Fruit fly (Drosophila melanogaster): Measurements from ENCODE around the gene Fit1.

Gene Fit1

DNA sequence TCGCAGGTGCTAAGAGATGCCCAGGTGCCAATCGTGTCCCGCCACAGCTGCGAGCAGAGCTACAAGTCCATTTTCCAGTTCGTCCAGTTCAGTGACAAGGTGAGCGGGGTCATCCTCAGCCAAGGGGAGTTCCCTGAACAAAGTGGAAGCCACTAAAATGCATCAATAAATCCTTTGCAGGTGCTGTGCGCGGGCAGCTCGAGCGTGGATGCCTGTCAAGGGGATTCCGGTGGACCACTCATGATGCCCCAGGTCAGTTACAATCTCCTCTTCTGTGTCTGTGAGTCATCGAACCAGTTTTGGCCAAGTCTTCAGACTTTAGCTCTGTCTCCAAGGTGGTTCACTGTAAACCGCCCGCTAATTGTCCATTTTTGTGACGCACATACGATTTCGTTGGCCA is 41.9 kb downstream of the Fit1 start:
- no peak for TF ChIP-seq usp (GFP tag; optimal IDR thresholded peaks at IDR 0.05)
- no peak for TF ChIP-seq psq (optimal IDR thresholded peaks at IDR 0.05)
- TF ChIP-seq CG8478 (optimal IDR thresholded peaks at IDR 0.05): no peak
- no peak for TF ChIP-seq EcR (GFP tag; optimal IDR thresholded peaks at IDR 0.05)
- no peak for TF ChIP-seq Dll (optimal IDR thresholded peaks at IDR 0.05)
- TF ChIP-seq pan (optimal IDR thresholded peaks at IDR 0.05): no peak

DNA sequence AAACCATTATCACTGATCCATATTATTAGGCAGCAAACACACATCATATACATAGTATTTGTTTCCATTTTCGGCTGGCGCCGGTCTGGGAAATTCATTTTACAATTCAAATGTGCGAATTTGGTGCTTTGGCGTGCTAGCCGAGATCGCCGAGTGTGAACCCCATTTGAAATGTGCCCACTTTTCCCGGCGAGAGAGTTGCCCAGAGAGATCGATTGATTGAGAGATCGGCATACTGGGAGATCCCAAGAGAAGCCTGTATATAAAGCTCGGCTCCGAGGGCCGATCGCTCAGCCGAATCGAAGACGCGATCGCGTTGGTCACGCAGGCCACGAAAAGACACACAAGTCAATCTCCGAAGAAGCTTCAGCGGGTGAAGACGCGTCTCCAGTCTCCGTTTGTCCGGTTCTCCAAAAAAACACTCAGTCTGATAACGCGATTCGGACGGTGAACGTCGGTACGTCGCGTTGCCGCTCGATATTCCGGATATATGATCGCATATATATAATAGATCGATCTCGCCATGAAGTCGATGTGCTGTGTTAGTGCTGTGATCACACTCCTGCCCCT is 45.1 kb downstream of the Fit1 start, which contains the start of gene CG1299:
CG1299 (plus strand) TSS at position 291 of the 570 bp plus-strand sequence.
- no peak for TF ChIP-seq Dll (optimal IDR thresholded peaks at IDR 0.05)
- no peak for TF ChIP-seq CG8478 (optimal IDR thresholded peaks at IDR 0.05)
- TF ChIP-seq psq (optimal IDR thresholded peaks at IDR 0.05): no peak
- TF ChIP-seq pan (optimal IDR thresholded peaks at IDR 0.05): no peak
- no peak for TF ChIP-seq EcR (GFP tag; optimal IDR thresholded peaks at IDR 0.05)
- TF ChIP-seq usp (GFP tag; optimal IDR thresholded peaks at IDR 0.05): no peak

Data from whole organism.